Worm (Caenorhabditis elegans) whole organism, L2 larva: ENCODE results near the gene lect-2.

ENCODE experiments used
- ZK546.5 ChIP-seq: sonication (generic microtip); optimal IDR thresholded peaks from 2 replicates; lab custom pipeline; 2017; ENCODE audit warnings: missing biosample characterization, missing genetic modification characterization
- ceh-16 ChIP-seq: fragments of 150-350 bp; optimal IDR thresholded peaks from 2 replicates; lab custom pipeline; 2014; ENCODE audit warnings: missing biosample characterization, missing genetic modification characterization
- fos-1 ChIP-seq: fragments of 150-350 bp; optimal IDR thresholded peaks from 2 replicates; lab custom pipeline; 2014; ENCODE audit warnings: missing biosample characterization, missing genetic modification characterization
- lin-11 ChIP-seq: fragments of 150-350 bp; sonication (generic microtip); optimal IDR thresholded peaks from 2 replicates; lab custom pipeline; 2014; ENCODE audit warnings: missing biosample characterization, missing genetic modification characterization, inconsistent platforms, mixed read lengths
- nhr-129 ChIP-seq: fragments of 150-350 bp; optimal IDR thresholded peaks from 2 replicates; lab custom pipeline; 2014; ENCODE audit warnings: missing biosample characterization, missing genetic modification characterization
- nhr-25 ChIP-seq: fragments of 150-350 bp; sonication (generic microtip); optimal IDR thresholded peaks from 3 replicates; lab custom pipeline; 2014; ENCODE audit warnings: missing biosample characterization, missing genetic modification characterization
- unc-39 ChIP-seq: fragments of 150-350 bp; optimal IDR thresholded peaks from 2 replicates; lab custom pipeline; 2014; ENCODE audit warnings: missing biosample characterization, missing genetic modification characterization
- unc-62 ChIP-seq: fragments of 150-350 bp; optimal IDR thresholded peaks from 2 replicates; lab custom pipeline; 2014; ENCODE audit warnings: missing biosample characterization, missing genetic modification reagents, missing genetic modification characterization

DNA sequence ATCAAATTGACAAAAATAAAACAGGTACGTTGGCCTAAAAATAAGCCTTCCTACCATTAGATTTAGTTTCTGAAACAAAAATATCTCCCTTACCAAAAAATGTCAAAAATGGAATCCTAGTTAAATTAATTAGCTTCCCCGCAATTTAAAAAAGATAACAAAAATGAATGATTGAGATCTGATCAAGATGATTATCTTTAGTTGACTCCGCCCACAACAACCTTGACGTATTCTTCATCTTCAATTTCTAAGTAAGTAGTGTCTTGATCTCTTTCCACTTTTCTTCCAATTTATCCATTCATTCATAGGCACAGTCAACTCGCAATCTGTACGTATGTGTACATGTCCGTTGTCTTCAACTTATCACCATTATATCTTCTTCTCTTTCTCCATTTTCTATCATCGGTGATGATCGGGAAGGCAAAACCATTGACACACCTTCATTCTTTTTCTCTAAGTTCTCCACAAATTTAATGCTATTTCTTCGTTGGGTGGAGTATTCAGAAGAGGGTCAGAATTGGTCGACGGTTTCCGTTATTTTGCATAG is 22.2 kb upstream of the lect-2 start:
- TF ChIP-seq ZK546.5 (no peak), unc-62 (GFP tag; lab: Kevin White, UChicago) (no peak), ceh-16 (tag; lab: Kevin White, UChicago) (peak; percentile 19), unc-39 (no peak), nhr-25 (peak; percentile 0), fos-1 (no peak), nhr-129 (tag; lab: Kevin White, UChicago) (no peak), lin-11 (no peak)
